Fruit fly (Drosophila melanogaster) whole organism, embryonic: ENCODE data around the gene Msh6.
A peak's percentile ranks its signal among the peaks of the same experiment; 100 is the strongest.

ENCODE experiments used
- CG11504 ChIP-seq: fragments of 200-800 bp; sonication (Bioruptor generic); optimal IDR thresholded peaks from 3 replicates; lab custom pipeline; 2019; ENCODE audit warnings: missing biosample characterization, mild to moderate bottlenecking, missing genetic modification characterization, moderate library complexity
- CG11560 ChIP-seq: fragments of 200-800 bp; sonication (Bioruptor generic); IDR thresholded peaks from 3 replicates; pipeline ENCODE4 v1.3.6; 2022; ENCODE audit warnings: missing biosample characterization, missing genetic modification characterization
- CG14014 ChIP-seq: fragments of 200-800 bp; sonication (Bioruptor generic); IDR thresholded peaks from 2 replicates; pipeline ENCODE4 v1.3.6; 2022; ENCODE audit warnings: missing biosample characterization, missing genetic modification characterization
- CG14050 ChIP-seq: fragments of 200-800 bp; sonication (Bioruptor generic); IDR thresholded peaks from 3 replicates; pipeline ENCODE4 v1.3.6; 2022; ENCODE audit warnings: missing biosample characterization, missing genetic modification characterization
- CG15479 ChIP-seq: fragments of 200-800 bp; sonication (Bioruptor generic); optimal IDR thresholded peaks from 3 replicates; lab custom pipeline; 2019; ENCODE audit warnings: missing biosample characterization, mild to moderate bottlenecking, missing genetic modification characterization, moderate library complexity
- CG16779 ChIP-seq: fragments of 200-800 bp; sonication (Bioruptor generic); IDR thresholded peaks from 2 replicates; pipeline ENCODE4 v1.3.6; 2022; ENCODE audit warnings: missing biosample characterization, missing genetic modification characterization
- CG17328 ChIP-seq: fragments of 200-800 bp; sonication (Bioruptor generic); IDR thresholded peaks from 2 replicates; pipeline ENCODE4 v1.3.6; 2022; ENCODE audit warnings: missing biosample characterization, missing genetic modification characterization
- CG17385 ChIP-seq: fragments of 200-800 bp; sonication (Bioruptor generic); optimal IDR thresholded peaks from 3 replicates; lab custom pipeline; 2018; ENCODE audit warnings: missing biosample characterization, mild to moderate bottlenecking, missing genetic modification characterization
- CG2129 ChIP-seq: fragments of 200-800 bp; sonication (Bioruptor generic); IDR thresholded peaks from 2 replicates; pipeline ENCODE4 v1.3.6; 2022; ENCODE audit warnings: missing biosample characterization, missing genetic modification characterization; ENCODE audit not compliant: partially characterized antibody
- CG31224 ChIP-seq: fragments of 200-800 bp; sonication (Bioruptor generic); IDR thresholded peaks from 2 replicates; pipeline ENCODE4 v1.3.6; 2022; ENCODE audit warnings: missing biosample characterization, missing genetic modification characterization
- CG33213 ChIP-seq: fragments of 200-800 bp; sonication (Bioruptor generic); optimal IDR thresholded peaks from 3 replicates; lab custom pipeline; 2016; ENCODE audit warnings: missing biosample characterization, missing genetic modification characterization
- CG3838 ChIP-seq: fragments of 200-800 bp; sonication (Bioruptor generic); optimal IDR thresholded peaks from 3 replicates; lab custom pipeline; 2016; ENCODE audit warnings: missing biosample characterization, missing genetic modification characterization
- CG4707 ChIP-seq: fragments of 200-800 bp; sonication (Bioruptor generic); optimal IDR thresholded peaks from 2 replicates; lab custom pipeline; 2018; ENCODE audit warnings: missing biosample characterization, mild to moderate bottlenecking, missing genetic modification characterization, moderate library complexity
- CG5180 ChIP-seq: fragments of 200-800 bp; sonication (Bioruptor generic); optimal IDR thresholded peaks from 3 replicates; lab custom pipeline; 2017; ENCODE audit warnings: missing biosample characterization, missing genetic modification characterization, mild to moderate bottlenecking, moderate library complexity, missing genetic modification reagents
- CG5245 ChIP-seq: fragments of 200-800 bp; sonication (Bioruptor generic); optimal IDR thresholded peaks from 3 replicates; lab custom pipeline; 2016; ENCODE audit warnings: missing biosample characterization, missing genetic modification characterization
- CG6175 ChIP-seq: fragments of 200-800 bp; sonication (Bioruptor generic); IDR thresholded peaks from 3 replicates; pipeline ENCODE4 v1.3.6; 2022; ENCODE audit warnings: missing biosample characterization, missing genetic modification characterization
- CG6254 ChIP-seq: fragments of 200-800 bp; sonication (Bioruptor generic); optimal IDR thresholded peaks from 3 replicates; lab custom pipeline; 2017; ENCODE audit warnings: mild to moderate bottlenecking, missing biosample characterization, missing genetic modification reagents, missing genetic modification characterization
- CG6689 ChIP-seq: fragments of 200-800 bp; sonication (Bioruptor generic); IDR thresholded peaks from 2 replicates; pipeline ENCODE4 v1.3.6; 2022; ENCODE audit warnings: missing biosample characterization, missing genetic modification characterization
- CG7839 ChIP-seq: fragments of 200-800 bp; sonication (Bioruptor generic); optimal IDR thresholded peaks from 3 replicates; lab custom pipeline; 2018; ENCODE audit warnings: missing biosample characterization, mild to moderate bottlenecking, missing genetic modification characterization, moderate library complexity
- CG8478 ChIP-seq: fragments of >200 bp; optimal IDR thresholded peaks from 2 replicates; lab custom pipeline; 2018
- CG8765 ChIP-seq: fragments of 200-800 bp; sonication (Bioruptor generic); IDR thresholded peaks from 2 replicates; pipeline ENCODE4 v1.3.6; 2022; ENCODE audit warnings: missing biosample characterization, missing genetic modification characterization
- D ChIP-seq, 2 experiments: fragments of 200-800 bp in 1 of 2; fragments of >200 bp in 1 of 2; sonication (Bioruptor generic) in 1 of 2; optimal IDR thresholded peaks; 2 replicates in 1 of 2; 3 replicates in 1 of 2; lab custom pipeline; 2017; ENCODE audit warnings: mild to moderate bottlenecking in 1 of 2, missing biosample characterization in 1 of 2, missing genetic modification characterization in 1 of 2, missing genetic modification reagents in 1 of 2
- Fer3 ChIP-seq: fragments of 200-800 bp; sonication (Bioruptor generic); optimal IDR thresholded peaks from 2 replicates; lab custom pipeline; 2018; ENCODE audit warnings: missing biosample characterization, mild to moderate bottlenecking, missing genetic modification characterization, moderate library complexity
- HmgZ ChIP-seq: fragments of 200-800 bp; sonication (Bioruptor generic); optimal IDR thresholded peaks from 2 replicates; lab custom pipeline; 2018; ENCODE audit warnings: missing biosample characterization, mild to moderate bottlenecking, missing genetic modification characterization
- Hr51 ChIP-seq, 2 experiments: fragments of 200-800 bp; sonication (Bioruptor generic); optimal IDR thresholded peaks; 2 replicates in 1 of 2; 3 replicates in 1 of 2; lab custom pipeline; 2016 to 2018; ENCODE audit warnings: missing biosample characterization in 2 of 2, missing genetic modification characterization in 2 of 2, mild to moderate bottlenecking in 1 of 2, moderate library complexity in 1 of 2
- MBD-R2 ChIP-seq: fragments of 200-800 bp; sonication (Bioruptor generic); IDR thresholded peaks from 2 replicates; pipeline ENCODE4 v1.3.6; 2022; ENCODE audit warnings: missing biosample characterization, missing genetic modification characterization
- Mes4 ChIP-seq: fragments of 200-800 bp; sonication (Bioruptor generic); optimal IDR thresholded peaks from 2 replicates; lab custom pipeline; 2016; ENCODE audit warnings: missing biosample characterization, missing genetic modification characterization
- Neu2 ChIP-seq: fragments of 200-800 bp; sonication (Bioruptor generic); optimal IDR thresholded peaks from 3 replicates; lab custom pipeline; 2016; ENCODE audit warnings: missing biosample characterization, missing genetic modification characterization, borderline replicate concordance
- Oaz ChIP-seq: fragments of 200-800 bp; sonication (Bioruptor generic); IDR thresholded peaks from 2 replicates; pipeline ENCODE4 v1.3.6; 2022; ENCODE audit warnings: missing biosample characterization, missing genetic modification characterization
- Pdp1 ChIP-seq, 2 experiments: fragments of 200-800 bp; sonication (Bioruptor generic); optimal IDR thresholded peaks; 3 replicates each; lab custom pipeline; 2016; ENCODE audit warnings: missing biosample characterization in 2 of 2, missing genetic modification characterization in 2 of 2, mild to moderate bottlenecking in 1 of 2, moderate library complexity in 1 of 2
- Side ChIP-seq: fragments of 200-800 bp; sonication (Bioruptor generic); optimal IDR thresholded peaks from 2 replicates; lab custom pipeline; 2016; ENCODE audit warnings: missing biosample characterization, missing genetic modification characterization
- Trl ChIP-seq, 3 experiments: fragments of >200 bp in 2 of 3; fragments of 200-800 bp in 1 of 3; sonication (Bioruptor generic) in 1 of 3; optimal IDR thresholded peaks; 2 replicates in 1 of 3; 3 replicates in 2 of 3; lab custom pipeline; 2016 to 2017; ENCODE audit warnings: missing biosample characterization in 1 of 3, missing genetic modification characterization in 1 of 3
- ase ChIP-seq: fragments of 200-800 bp; sonication (Bioruptor generic); IDR thresholded peaks from 3 replicates; pipeline ENCODE4 v1.3.6; 2022; ENCODE audit warnings: missing biosample characterization, missing genetic modification characterization
- crp ChIP-seq, 2 experiments: fragments of 200-800 bp; sonication (Bioruptor generic); optimal IDR thresholded peaks; 2 replicates in 1 of 2; 3 replicates in 1 of 2; lab custom pipeline; 2017; ENCODE audit warnings: missing biosample characterization in 2 of 2, missing genetic modification characterization in 2 of 2, mild to moderate bottlenecking in 1 of 2, moderate library complexity in 1 of 2
- dan ChIP-seq: fragments of 200-800 bp; sonication (Bioruptor generic); IDR thresholded peaks from 2 replicates; pipeline ENCODE4 v1.3.6; 2022; ENCODE audit warnings: missing biosample characterization, missing genetic modification characterization
- ewg ChIP-seq: fragments of 200-800 bp; sonication (Bioruptor generic); optimal IDR thresholded peaks from 3 replicates; lab custom pipeline; 2017; ENCODE audit warnings: mild to moderate bottlenecking, missing biosample characterization, missing genetic modification reagents, missing genetic modification characterization
- fd102C ChIP-seq: fragments of 200-800 bp; sonication (Bioruptor generic); optimal IDR thresholded peaks from 2 replicates; lab custom pipeline; 2018; ENCODE audit warnings: missing biosample characterization, mild to moderate bottlenecking, missing genetic modification characterization, moderate library complexity
- ftz-f1 ChIP-seq: fragments of 200-800 bp; sonication (Bioruptor generic); optimal IDR thresholded peaks from 2 replicates; lab custom pipeline; 2016; ENCODE audit warnings: missing biosample characterization, missing genetic modification characterization
- gsb-n ChIP-seq: fragments of 200-800 bp; sonication (Bioruptor generic); optimal IDR thresholded peaks from 3 replicates; lab custom pipeline; 2018; ENCODE audit warnings: missing biosample characterization, mild to moderate bottlenecking, missing genetic modification characterization
- pb ChIP-seq: fragments of 200-800 bp; sonication (Bioruptor generic); optimal IDR thresholded peaks from 3 replicates; lab custom pipeline; 2016; ENCODE audit warnings: missing biosample characterization, missing genetic modification characterization
- pita ChIP-seq: fragments of 200-800 bp; sonication (Bioruptor generic); optimal IDR thresholded peaks from 2 replicates; lab custom pipeline; 2017; ENCODE audit warnings: missing biosample characterization, mild to moderate bottlenecking, missing genetic modification characterization
- pros ChIP-seq: fragments of 200-800 bp; sonication (Bioruptor generic); optimal IDR thresholded peaks from 3 replicates; lab custom pipeline; 2019; ENCODE audit warnings: missing biosample characterization, mild to moderate bottlenecking, missing genetic modification characterization, moderate library complexity
- seq ChIP-seq: fragments of 200-800 bp; sonication (Bioruptor generic); IDR thresholded peaks from 2 replicates; pipeline ENCODE4 v1.3.6; 2022; ENCODE audit warnings: missing biosample characterization, missing genetic modification characterization
- shn ChIP-seq: fragments of 200-800 bp; sonication (Bioruptor generic); optimal IDR thresholded peaks from 3 replicates; lab custom pipeline; 2016; ENCODE audit warnings: missing biosample characterization, missing genetic modification characterization
- ssp ChIP-seq: fragments of 200-800 bp; sonication (Bioruptor generic); IDR thresholded peaks from 2 replicates; pipeline ENCODE4 v1.3.6; 2022; ENCODE audit warnings: missing biosample characterization, missing genetic modification characterization
- stc ChIP-seq: fragments of 200-800 bp; sonication (Bioruptor generic); IDR thresholded peaks from 2 replicates; pipeline ENCODE4 v1.3.6; 2022; ENCODE audit warnings: missing biosample characterization, missing genetic modification characterization
- tio ChIP-seq: fragments of 200-800 bp; sonication (Bioruptor generic); optimal IDR thresholded peaks from 2 replicates; lab custom pipeline; 2017; ENCODE audit warnings: missing biosample characterization, missing genetic modification characterization, inconsistent platforms
- twi ChIP-seq: fragments of 200-800 bp; optimal IDR thresholded peaks from 2 replicates; lab custom pipeline; 2019; ENCODE audit warnings: missing biosample characterization, mild to moderate bottlenecking, missing genetic modification characterization, moderate library complexity
- yki ChIP-seq: fragments of >200 bp; optimal IDR thresholded peaks from 3 replicates; lab custom pipeline; 2018

Msh6 gene

DNA sequence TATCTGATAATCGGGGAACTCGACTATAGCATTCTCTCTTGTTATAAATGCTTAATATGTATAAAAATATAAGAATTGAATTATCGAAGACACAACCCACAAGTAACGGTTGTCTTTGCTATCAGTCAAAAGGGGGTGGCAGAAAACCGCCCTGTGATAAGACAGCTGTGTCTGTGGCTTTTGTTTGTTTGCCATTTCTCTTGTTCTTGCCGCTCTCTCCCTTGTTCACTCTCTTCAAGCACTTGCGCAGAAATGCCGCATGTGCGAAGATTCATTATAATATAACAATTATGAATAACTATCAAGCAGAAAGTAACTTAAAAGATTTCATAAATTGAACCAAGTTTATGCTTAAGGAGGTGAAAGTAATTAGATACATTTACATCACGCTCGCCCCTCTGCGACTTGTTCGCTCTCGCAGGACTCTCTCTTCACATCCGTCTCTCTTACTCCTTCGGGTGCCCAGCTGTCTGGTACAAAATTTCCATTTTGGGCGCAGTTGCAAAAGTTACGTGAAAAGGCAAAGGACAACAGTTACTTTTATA, 11.6 kb downstream of the Msh6 start, which contains the start of gene FucTA:
Gene FucTA, plus strand, starts transcription at position 495 of the 545 bp plus-strand sequence.
- peak; percentile 63 for TF ChIP-seq seq (GFP tag; lab: Robert Waterston, UW)
- peak; percentile 12 for TF ChIP-seq CG15479 (GFP tag; lab: Kevin White, UChicago)
- no peak for TF ChIP-seq CG5180
- no peak for TF ChIP-seq CG5245
- no peak for TF ChIP-seq fd102C (GFP tag; lab: Kevin White, UChicago)
- TF ChIP-seq pita (GFP tag; lab: Kevin White, UChicago), result peak; percentile 30
- no peak for TF ChIP-seq stc (GFP tag; lab: Robert Waterston, UW)
- TF ChIP-seq CG33213 (GFP tag; lab: Kevin White, UChicago), result no peak
- no peak for TF ChIP-seq CG17328 (GFP tag; lab: Robert Waterston, UW)
- TF ChIP-seq shn, result no peak
- no peak for TF ChIP-seq Oaz (GFP tag; lab: Robert Waterston, UW)
- TF ChIP-seq Side (GFP tag; lab: Kevin White, UChicago), result no peak
- TF ChIP-seq CG11560 (tag; lab: Robert Waterston, UW), result no peak
- TF ChIP-seq ftz-f1 (GFP tag; lab: Kevin White, UChicago), result no peak
- TF ChIP-seq Hr51 (GFP tag; optimal IDR thresholded peaks at IDR 0.05; lab: Kevin White, UChicago), result peak in 1 of 2 experiments; percentile 30
- TF ChIP-seq CG2129 (GFP tag; lab: Robert Waterston, UW), result no peak
- TF ChIP-seq tio (GFP tag; lab: Kevin White, UChicago), result no peak
- TF ChIP-seq CG6175 (GFP tag; lab: Robert Waterston, UW), result no peak
- TF ChIP-seq D (optimal IDR thresholded peaks at IDR 0.05; lab: Kevin White, UChicago), result no peak
- no peak for TF ChIP-seq D (GFP tag; optimal IDR thresholded peaks at IDR 0.05; lab: Kevin White, UChicago)
- no peak for TF ChIP-seq CG7839 (tag; lab: Kevin White, UChicago)
- no peak for TF ChIP-seq MBD-R2 (GFP tag; lab: Robert Waterston, UW)
- TF ChIP-seq CG17385 (GFP tag; lab: Kevin White, UChicago), result peak; percentile 50
- no peak for TF ChIP-seq twi (tag; lab: Kevin White, UChicago)
- TF ChIP-seq Mes4, result no peak
- TF ChIP-seq pb, result no peak
- peak; percentile 60 for TF ChIP-seq pros
- no peak for TF ChIP-seq CG4707
- no peak for TF ChIP-seq HmgZ (tag; lab: Kevin White, UChicago)
- TF ChIP-seq CG6254 (GFP tag; lab: Kevin White, UChicago), result no peak
- no peak for TF ChIP-seq CG11504 (tag; lab: Kevin White, UChicago)
- TF ChIP-seq yki (lab: Kevin White, UChicago), result no peak
- TF ChIP-seq ssp (GFP tag; lab: Robert Waterston, UW), result no peak
- no peak for TF ChIP-seq Fer3 (tag; lab: Kevin White, UChicago)
- TF ChIP-seq CG3838 (GFP tag; lab: Kevin White, UChicago), result no peak
- TF ChIP-seq CG6689 (GFP tag; lab: Robert Waterston, UW), result no peak
- peak in 1 of 2 experiments; percentile 44 for TF ChIP-seq crp (GFP tag; optimal IDR thresholded peaks at IDR 0.05; lab: Kevin White, UChicago)
- TF ChIP-seq CG14014, result no peak
- TF ChIP-seq CG8478 (lab: Kevin White, UChicago), result no peak
- no peak for TF ChIP-seq CG14050
- no peak for TF ChIP-seq CG31224 (GFP tag; lab: Robert Waterston, UW)
- no peak for TF ChIP-seq ase
- TF ChIP-seq Neu2 (GFP tag; lab: Kevin White, UChicago), result no peak
- peak; percentile 38 to 66 for TF ChIP-seq Trl (optimal IDR thresholded peaks at IDR 0.05; lab: Kevin White, UChicago)
- TF ChIP-seq Trl (GFP tag; optimal IDR thresholded peaks at IDR 0.05; lab: Kevin White, UChicago), result no peak
- peak; percentile 81 for TF ChIP-seq ewg (GFP tag; lab: Kevin White, UChicago)
- TF ChIP-seq dan (GFP tag; lab: Robert Waterston, UW), result no peak
- no peak for TF ChIP-seq CG16779 (GFP tag; lab: Robert Waterston, UW)
- TF ChIP-seq CG8765 (GFP tag; lab: Robert Waterston, UW), result no peak
- no peak for TF ChIP-seq Pdp1 (GFP tag; optimal IDR thresholded peaks at IDR 0.05; lab: Kevin White, UChicago)
- TF ChIP-seq gsb-n (tag; lab: Kevin White, UChicago), result no peak
